Worm (Caenorhabditis elegans) whole organism, late embryonic: ENCODE results near the gene M02D8.6.

ENCODE experiments used
- F13H6.1 ChIP-seq: sonication (generic microtip); optimal IDR thresholded peaks from 2 replicates; lab custom pipeline; 2016; ENCODE audit warnings: missing genetic modification characterization, missing compliant biosample characterization
- K02D7.2 ChIP-seq: sonication (generic microtip); optimal IDR thresholded peaks from 2 replicates; lab custom pipeline; 2017; ENCODE audit warnings: mild to moderate bottlenecking, missing genetic modification characterization, missing compliant biosample characterization
- K09A11.1 ChIP-seq: sonication (generic microtip); optimal IDR thresholded peaks from 2 replicates; lab custom pipeline; 2017; ENCODE audit warnings: antibody characterized with exemption, mild to moderate bottlenecking, missing genetic modification characterization, missing compliant biosample characterization; ENCODE audit not compliant: insufficient read depth
- T23F11.4 ChIP-seq: fragments of 200-800 bp; sonication (Bioruptor generic); optimal IDR thresholded peaks from 2 replicates; lab custom pipeline; 2018; ENCODE audit warnings: mild to moderate bottlenecking, missing genetic modification characterization, missing compliant biosample characterization
- Y22D7AL.16 ChIP-seq: sonication (generic microtip); optimal IDR thresholded peaks from 2 replicates; lab custom pipeline; 2016; ENCODE audit warnings: missing genetic modification characterization, missing compliant biosample characterization
- ahr-1 ChIP-seq: sonication (generic microtip); optimal IDR thresholded peaks from 2 replicates; lab custom pipeline; 2016; ENCODE audit warnings: missing genetic modification characterization, missing compliant biosample characterization
- ama-1 ChIP-seq: fragments of 150-350 bp; optimal IDR thresholded peaks from 2 replicates; lab custom pipeline; 2014
- ceh-19 ChIP-seq: fragments of 200-800 bp; sonication (Bioruptor generic); optimal IDR thresholded peaks from 2 replicates; lab custom pipeline; 2018; ENCODE audit warnings: mild to moderate bottlenecking, missing genetic modification characterization, missing compliant biosample characterization
- ceh-22 ChIP-seq: sonication (generic microtip); optimal IDR thresholded peaks from 2 replicates; lab custom pipeline; 2017; ENCODE audit warnings: missing biosample characterization, missing genetic modification characterization
- ceh-24 ChIP-seq: sonication (generic microtip); optimal IDR thresholded peaks from 2 replicates; lab custom pipeline; 2016; ENCODE audit warnings: mild to moderate bottlenecking, missing genetic modification characterization, missing compliant biosample characterization
- ceh-45 ChIP-seq: fragments of 200-800 bp; sonication (Bioruptor generic); IDR thresholded peaks from 2 replicates; pipeline ENCODE4 v1.3.6; 2022; ENCODE audit warnings: missing genetic modification reagents, missing genetic modification characterization, missing compliant biosample characterization
- ceh-6 ChIP-seq: fragments of 200-800 bp; sonication (Bioruptor generic); optimal IDR thresholded peaks from 2 replicates; lab custom pipeline; 2018; ENCODE audit warnings: mild to moderate bottlenecking, missing genetic modification characterization, missing compliant biosample characterization
- ceh-9 ChIP-seq: sonication (generic microtip); optimal IDR thresholded peaks from 2 replicates; lab custom pipeline; 2016; ENCODE audit warnings: mild to moderate bottlenecking, missing genetic modification characterization, inconsistent platforms, missing compliant biosample characterization
- che-1 ChIP-seq: sonication (generic microtip); optimal IDR thresholded peaks from 2 replicates; lab custom pipeline; 2016; ENCODE audit warnings: mild to moderate bottlenecking, missing genetic modification characterization, missing compliant biosample characterization
- dmd-4 ChIP-seq: sonication (generic microtip); optimal IDR thresholded peaks from 2 replicates; lab custom pipeline; 2016; ENCODE audit warnings: borderline replicate concordance, missing genetic modification characterization, missing compliant biosample characterization
- dve-1 ChIP-seq: sonication (generic microtip); optimal IDR thresholded peaks from 2 replicates; lab custom pipeline; 2017; ENCODE audit warnings: antibody characterized with exemption, mild to moderate bottlenecking, missing genetic modification characterization, missing compliant biosample characterization
- eyg-1 ChIP-seq: sonication (generic microtip); optimal IDR thresholded peaks from 2 replicates; lab custom pipeline; 2016; ENCODE audit warnings: missing genotype, missing genetic modification characterization, missing compliant biosample characterization
- fax-1 ChIP-seq: sonication (generic microtip); optimal IDR thresholded peaks from 2 replicates; lab custom pipeline; 2016; ENCODE audit warnings: missing genotype, missing genetic modification characterization, missing compliant biosample characterization
- fkh-10 ChIP-seq: fragments of 150-350 bp; optimal IDR thresholded peaks from 2 replicates; lab custom pipeline; 2014; ENCODE audit warnings: missing biosample characterization, missing genetic modification reagents, missing genetic modification characterization
- hlh-15 ChIP-seq: sonication (generic microtip); optimal IDR thresholded peaks from 2 replicates; lab custom pipeline; 2016; ENCODE audit warnings: missing genetic modification characterization, missing compliant biosample characterization
- hlh-30 ChIP-seq: sonication (generic microtip); optimal IDR thresholded peaks from 2 replicates; lab custom pipeline; 2017; ENCODE audit warnings: antibody characterized with exemption, missing genetic modification characterization, missing compliant biosample characterization; ENCODE audit not compliant: insufficient read depth
- hlh-8 ChIP-seq: sonication (generic microtip); optimal IDR thresholded peaks from 2 replicates; lab custom pipeline; 2016; ENCODE audit warnings: missing genotype, missing genetic modification characterization, missing compliant biosample characterization
- lim-6 ChIP-seq: sonication (generic microtip); optimal IDR thresholded peaks from 2 replicates; lab custom pipeline; 2016; ENCODE audit warnings: missing genetic modification characterization, missing compliant biosample characterization
- lin-11 ChIP-seq: fragments of 200-800 bp; sonication (Bioruptor generic); optimal IDR thresholded peaks from 2 replicates; lab custom pipeline; 2018; ENCODE audit warnings: mild to moderate bottlenecking, missing genetic modification characterization, missing compliant biosample characterization
- mec-3 ChIP-seq: sonication (generic microtip); optimal IDR thresholded peaks from 2 replicates; lab custom pipeline; 2016; ENCODE audit warnings: borderline replicate concordance, missing genetic modification characterization, missing compliant biosample characterization
- nfya-1 ChIP-seq: sonication (generic microtip); optimal IDR thresholded peaks from 2 replicates; lab custom pipeline; 2017; ENCODE audit warnings: missing genetic modification characterization, mild to moderate bottlenecking, missing compliant biosample characterization, antibody characterized with exemption, moderate library complexity
- nhr-11 ChIP-seq: fragments of 150-350 bp; optimal IDR thresholded peaks from 2 replicates; lab custom pipeline; 2014; ENCODE audit warnings: missing biosample characterization, missing genetic modification characterization
- npax-4 ChIP-seq: sonication (generic microtip); optimal IDR thresholded peaks from 2 replicates; lab custom pipeline; 2016; ENCODE audit warnings: missing genetic modification characterization, missing compliant biosample characterization
- pag-3 ChIP-seq: sonication (generic microtip); optimal IDR thresholded peaks from 2 replicates; lab custom pipeline; 2016; ENCODE audit warnings: missing compliant biosample characterization, missing genetic modification characterization, borderline replicate concordance
- pat-9 ChIP-seq: fragments of 200-800 bp; sonication (Bioruptor generic); optimal IDR thresholded peaks from 2 replicates; lab custom pipeline; 2018; ENCODE audit warnings: mild to moderate bottlenecking, missing genetic modification characterization, moderate library complexity, missing compliant biosample characterization
- rnt-1 ChIP-seq: sonication (generic microtip); optimal IDR thresholded peaks from 2 replicates; lab custom pipeline; 2016; ENCODE audit warnings: missing genetic modification characterization, missing compliant biosample characterization
- sdc-2 ChIP-seq: sonication (generic microtip); optimal IDR thresholded peaks from 2 replicates; lab custom pipeline; 2016; ENCODE audit warnings: missing genotype, missing genetic modification characterization, missing compliant biosample characterization
- syd-9 ChIP-seq: sonication (generic microtip); optimal IDR thresholded peaks from 2 replicates; lab custom pipeline; 2016; ENCODE audit warnings: mild to moderate bottlenecking, missing genetic modification characterization, moderate library complexity, missing compliant biosample characterization
- tbx-2 ChIP-seq: sonication (generic microtip); optimal IDR thresholded peaks from 2 replicates; lab custom pipeline; 2016; ENCODE audit warnings: missing genetic modification characterization, missing compliant biosample characterization
- tbx-7 ChIP-seq: sonication (generic microtip); optimal IDR thresholded peaks from 2 replicates; lab custom pipeline; 2016; ENCODE audit warnings: missing genotype, missing genetic modification characterization, missing compliant biosample characterization
- unc-86 ChIP-seq: sonication (generic microtip); optimal IDR thresholded peaks from 2 replicates; lab custom pipeline; 2016; ENCODE audit warnings: missing genetic modification characterization, missing compliant biosample characterization
- zip-5 ChIP-seq: sonication (generic microtip); optimal IDR thresholded peaks from 2 replicates; lab custom pipeline; 2016; ENCODE audit warnings: missing genetic modification characterization, missing compliant biosample characterization

M02D8.6 gene

ce11 chrX:8723127-8723600, 8.6 kb downstream of the M02D8.6 start, which contains the start of gene tnt-2:
Gene tnt-2 (minus strand): TSS chrX:8723550.
- TF ChIP-seq fax-1 (no peak), nhr-11 (tag; lab: Kevin White, UChicago) (no peak), unc-86 (tag; lab: Kevin White, UChicago) (no peak), syd-9 (no peak), ceh-19 (GFP tag; lab: Kevin White, UChicago) (no peak), dve-1 (tag; lab: Kevin White, UChicago) (no peak), ceh-45 (GFP tag; lab: Robert Waterston, UW) (no peak), tbx-2 (no peak), ceh-22 (tag; lab: Kevin White, UChicago) (no peak), nfya-1 (tag; lab: Kevin White, UChicago) (no peak), pag-3 (tag; lab: Kevin White, UChicago) (no peak), lin-11 (tag; lab: Kevin White, UChicago) (no peak), ceh-6 (GFP tag; lab: Kevin White, UChicago) (no peak), lim-6 (tag; lab: Kevin White, UChicago) (no peak), hlh-8 (tag; lab: Kevin White, UChicago) (no peak), Y22D7AL.16 (tag; lab: Kevin White, UChicago) (no peak), ama-1 (lab: Kevin White, UChicago) (no peak), che-1 (no peak)

ce11 chrX:8721273-8721672, 10.4 kb downstream of the M02D8.6 start:
- no peak for TF ChIP-seq K09A11.1 (tag; lab: Kevin White, UChicago)
- no peak for TF ChIP-seq hlh-8 (tag; lab: Kevin White, UChicago)
- no peak for TF ChIP-seq zip-5 (tag; lab: Kevin White, UChicago)
- TF ChIP-seq syd-9: no peak
- no peak for TF ChIP-seq tbx-7
- no peak for TF ChIP-seq mec-3 (tag; lab: Kevin White, UChicago)
- TF ChIP-seq nhr-11 (tag; lab: Kevin White, UChicago): no peak
- no peak for TF ChIP-seq K02D7.2

- TF ChIP-seq hlh-30 (tag; lab: Kevin White, UChicago): no peak
- no peak for TF ChIP-seq K09A11.1 (tag; lab: Kevin White, UChicago)
- no peak for TF ChIP-seq Y22D7AL.16 (tag; lab: Kevin White, UChicago)
- no peak for TF ChIP-seq fkh-10 (GFP tag; lab: Kevin White, UChicago)
- no peak for TF ChIP-seq F13H6.1 (tag; lab: Kevin White, UChicago)
- no peak for TF ChIP-seq ahr-1 (tag; lab: Kevin White, UChicago)
- no peak for TF ChIP-seq che-1
- no peak for TF ChIP-seq zip-5 (tag; lab: Kevin White, UChicago)
- no peak for TF ChIP-seq ceh-6 (GFP tag; lab: Kevin White, UChicago)
- TF ChIP-seq, all 69 proteins: peak for 0
Measured at ce11 chrX:8720658-8721057, 11.1 kb downstream of the M02D8.6 start, which contains the start of gene F53A9.9. Gene F53A9.9 (minus strand): TSS chrX:8720758.

- TF ChIP-seq ceh-9 (tag; lab: Kevin White, UChicago): no peak
- no peak for TF ChIP-seq ceh-24 (tag; lab: Kevin White, UChicago)
- no peak for TF ChIP-seq T23F11.4 (GFP tag; lab: Kevin White, UChicago)
- no peak for TF ChIP-seq dmd-4 (tag; lab: Kevin White, UChicago)
- no peak for TF ChIP-seq ahr-1 (tag; lab: Kevin White, UChicago)
- no peak for TF ChIP-seq tbx-2
- TF ChIP-seq hlh-15 (tag; lab: Kevin White, UChicago): no peak
- TF ChIP-seq lin-11 (tag; lab: Kevin White, UChicago): no peak
- TF ChIP-seq rnt-1 (tag; lab: Kevin White, UChicago): no peak
- TF ChIP-seq pat-9 (tag; lab: Kevin White, UChicago): no peak
- TF ChIP-seq tbx-7: no peak
- TF ChIP-seq npax-4: no peak
- no peak for TF ChIP-seq Y22D7AL.16 (tag; lab: Kevin White, UChicago)
- no peak for TF ChIP-seq eyg-1
- TF ChIP-seq nfya-1 (tag; lab: Kevin White, UChicago): no peak
- TF ChIP-seq sdc-2 (tag; lab: Kevin White, UChicago): no peak
Measured at ce11 chrX:8719888-8720287, 11.8 kb downstream of the M02D8.6 start.
